Fruit fly (Drosophila melanogaster): Measurements from ENCODE around the gene CG44194.

CG44194 gene

DNA sequence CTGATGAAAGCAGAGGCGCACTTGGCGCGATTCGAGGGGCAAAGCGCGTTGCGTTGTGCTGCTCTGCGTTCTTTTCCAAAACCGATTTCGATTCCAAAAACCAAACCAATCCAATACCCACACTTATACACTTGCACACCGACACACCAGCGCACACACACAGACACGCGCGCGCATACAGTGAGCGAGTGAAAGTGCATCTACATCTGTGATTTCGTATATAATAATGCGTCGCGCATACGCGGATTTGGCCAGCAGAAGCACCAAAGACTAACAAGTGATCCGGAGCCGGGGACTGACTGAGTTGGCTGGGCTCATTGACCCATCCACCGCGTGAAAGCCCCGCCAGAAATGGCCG lies 687 bp upstream of the CG44194 start:
- TF ChIP-seq CG17568 (GFP tag; optimal IDR thresholded peaks at IDR 0.05) (no peak), Eip74EF (GFP tag; optimal IDR thresholded peaks at IDR 0.05) (no peak), CG8478 (optimal IDR thresholded peaks at IDR 0.05) (peak; percentile 40), CG8388 (GFP tag; optimal IDR thresholded peaks at IDR 0.05) (peak; percentile 97), lola (GFP tag; optimal IDR thresholded peaks at IDR 0.05) (no peak), Opbp (GFP tag; IDR thresholded peaks at IDR 0.05; ENCODE audit: partially characterized antibody) (0 out of 3 replicates have a peak, but pooled peaks have one; percentile 1), MESR4 (GFP tag; optimal IDR thresholded peaks at IDR 0.05) (peak; percentile 4), stc (GFP tag; IDR thresholded peaks at IDR 0.05) (no peak), Atf3 (GFP tag; optimal IDR thresholded peaks at IDR 0.05) (no peak), exex (tag; optimal IDR thresholded peaks at IDR 0.05) (no peak), cg (GFP tag; optimal IDR thresholded peaks at IDR 0.05) (peak; percentile 92), CG4617 (GFP tag; optimal IDR thresholded peaks at IDR 0.05; ENCODE audit: borderline replicate concordance) (peak; percentile 18), B-H1 (GFP tag; IDR thresholded peaks at IDR 0.05) (no peak), Ets65A (GFP tag) (peak; percentile 22)

DNA sequence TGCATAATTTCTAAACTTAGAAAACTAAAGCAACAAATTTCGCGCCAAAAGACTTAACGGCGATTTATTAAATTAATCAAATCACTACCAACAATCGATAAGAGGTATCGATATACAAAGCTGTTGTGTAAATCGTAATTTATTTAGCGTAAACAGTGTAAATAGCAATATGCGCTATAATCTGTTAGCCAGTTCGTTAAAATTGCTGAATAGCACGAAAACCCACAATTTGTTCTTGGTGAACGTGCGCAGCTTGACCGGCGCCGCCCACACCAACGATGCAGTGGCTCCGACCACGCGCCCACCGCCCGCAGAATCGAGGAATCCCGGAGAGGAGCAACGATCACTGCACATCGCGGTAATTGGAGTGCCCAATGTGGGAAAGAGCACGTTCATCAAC lies 2.0 kb downstream of the CG44194 start, which contains the start of gene CG7488:
Gene CG7488 (plus strand): TSS at position 99 of the 400 bp plus-strand sequence.
- TF ChIP-seq Hsf (GFP tag; optimal IDR thresholded peaks at IDR 0.05) (no peak), CG10267 (tag; optimal IDR thresholded peaks at IDR 0.05) (no peak), CG6254 (GFP tag; optimal IDR thresholded peaks at IDR 0.05) (no peak), CG17186 (GFP tag; optimal IDR thresholded peaks at IDR 0.05) (peak; percentile 50), NC2β (GFP tag; optimal IDR thresholded peaks at IDR 0.05) (no peak), CG9932 (GFP tag; IDR thresholded peaks at IDR 0.05) (no peak), trem (tag; optimal IDR thresholded peaks at IDR 0.05) (peak; percentile 59), CG5953 (GFP tag; IDR thresholded peaks at IDR 0.05) (no peak), Hr3 (GFP tag; optimal IDR thresholded peaks at IDR 0.05) (no peak), Sox100B (GFP tag; optimal IDR thresholded peaks at IDR 0.05) (no peak), tx (GFP tag; optimal IDR thresholded peaks at IDR 0.05) (no peak), CG12942 (GFP tag; optimal IDR thresholded peaks at IDR 0.05) (no peak), Dp (GFP tag; optimal IDR thresholded peaks at IDR 0.05) (peak; percentile 91), Dll (GFP tag; IDR thresholded peaks at IDR 0.05; ENCODE audit: partially characterized antibody) (peak; percentile 92), vfl (GFP tag; optimal IDR thresholded peaks at IDR 0.05) (no peak), sna (GFP tag; IDR thresholded peaks at IDR 0.05; ENCODE audit: partially characterized antibody) (peak; percentile 92), CG10959 (GFP tag; IDR thresholded peaks at IDR 0.05) (no peak), gce (GFP tag; IDR thresholded peaks at IDR 0.05) (no peak), CG8924 (tag; optimal IDR thresholded peaks at IDR 0.05) (no peak), caup (GFP tag; optimal IDR thresholded peaks at IDR 0.05; ENCODE audit: severe bottlenecking) (no peak), ab (GFP tag; optimal IDR thresholded peaks at IDR 0.05) (no peak), grau (tag; optimal IDR thresholded peaks at IDR 0.05) (no peak), CG14441 (GFP tag; IDR thresholded peaks at IDR 0.05) (no peak), Vsx1 (GFP tag; optimal IDR thresholded peaks at IDR 0.05) (no peak), Taf1 (GFP tag; IDR thresholded peaks at IDR 0.05) (no peak), CG1792 (GFP tag; optimal IDR thresholded peaks at IDR 0.05) (no peak), sens (GFP tag) (peak; percentile 76), CG14860 (GFP tag; IDR thresholded peaks at IDR 0.05; ENCODE audit: partially characterized antibody) (peak; percentile 77), CG2129 (GFP tag; IDR thresholded peaks at IDR 0.05; ENCODE audit: partially characterized antibody) (peak; percentile 66), chinmo (GFP tag; IDR thresholded peaks at IDR 0.05; ENCODE audit: partially characterized antibody) (0 out of 4 replicates have a peak, but pooled peaks have one; percentile 36), mld (GFP tag; IDR thresholded peaks at IDR 0.05; ENCODE audit: partially characterized antibody) (peak; percentile 83; the same call in 2 of the 3 replicates), hb (GFP tag; IDR thresholded peaks at IDR 0.05; ENCODE audit: partially characterized antibody) (peak; percentile 75; the same call in 1 of the 3 replicates), croc (GFP tag; conservative IDR thresholded peaks at IDR 0.05) (no peak), BEAF-32 (GFP tag; optimal IDR thresholded peaks at IDR 0.05) (peak; percentile 71), CG30020 (tag; optimal IDR thresholded peaks at IDR 0.05) (no peak)

All from whole organism, embryonic.